Worm (Caenorhabditis elegans) whole organism, midembryonic: ENCODE results near the gene srw-90.
A peak's percentile ranks its signal among the peaks of the same experiment; 100 is the strongest.

Experiments
- T22C8.4 ChIP-seq: fragments of 200-800 bp; sonication (Bioruptor generic); IDR thresholded peaks from 2 replicates; pipeline ENCODE4 v1.3.6; 2022; ENCODE audit warnings: missing genetic modification characterization, missing compliant biosample characterization
- cog-1 ChIP-seq: sonication (generic microtip); optimal IDR thresholded peaks from 2 replicates; lab custom pipeline; 2016; ENCODE audit warnings: missing genetic modification characterization, missing compliant biosample characterization
- flt-1 ChIP-seq: fragments of 200-800 bp; sonication (Bioruptor generic); IDR thresholded peaks from 2 replicates; pipeline ENCODE4 v1.3.6; 2022; ENCODE audit warnings: missing genetic modification characterization, missing compliant biosample characterization
- klf-2 ChIP-seq: fragments of 200-800 bp; sonication (Bioruptor generic); conservative IDR thresholded peaks from 2 replicates; pipeline ENCODE4 v1.3.6; 2022; ENCODE audit warnings: missing genetic modification reagents, missing genetic modification characterization, missing compliant biosample characterization
- med-1 ChIP-seq: sonication (generic microtip); optimal IDR thresholded peaks from 2 replicates; lab custom pipeline; 2017; ENCODE audit warnings: missing genetic modification characterization, mild to moderate bottlenecking, missing compliant biosample characterization, antibody characterized with exemption, missing genetic modification reagents; ENCODE audit not compliant: insufficient read depth
- ref-1 ChIP-seq: fragments of 200-800 bp; sonication (Bioruptor generic); conservative IDR thresholded peaks from 2 replicates; pipeline ENCODE4 v1.3.6; 2022; ENCODE audit warnings: missing genetic modification reagents, missing genetic modification characterization, missing compliant biosample characterization
- tab-1 ChIP-seq: fragments of 200-800 bp; sonication (Bioruptor generic); IDR thresholded peaks from 2 replicates; pipeline ENCODE4 v1.3.6; 2022; ENCODE audit warnings: missing genetic modification characterization, missing compliant biosample characterization
- ztf-23 ChIP-seq: fragments of 200-800 bp; sonication (Bioruptor generic); IDR thresholded peaks from 2 replicates; pipeline ENCODE4 v1.3.6; 2022; ENCODE audit warnings: missing genetic modification reagents, missing genetic modification characterization, missing compliant biosample characterization
- ztf-29 ChIP-seq: fragments of 200-800 bp; sonication (Bioruptor generic); IDR thresholded peaks from 2 replicates; pipeline ENCODE4 v1.3.6; 2022; ENCODE audit warnings: missing genetic modification reagents, missing genetic modification characterization, missing compliant biosample characterization

The srw-90 gene

ce11 chrV:1719927-1720326 lies 18.1 kb downstream of the srw-90 start, which contains the start of gene srw-102:
Gene srw-102 (plus strand): TSS chrV:1720227.
- TF ChIP-seq ztf-29 (GFP tag; lab: Robert Waterston, UW) (no peak), med-1 (no peak), flt-1 (GFP tag; lab: Robert Waterston, UW) (no peak), ztf-23 (GFP tag; lab: Robert Waterston, UW) (no peak), cog-1 (tag; lab: Kevin White, UChicago) (no peak)

DNA sequence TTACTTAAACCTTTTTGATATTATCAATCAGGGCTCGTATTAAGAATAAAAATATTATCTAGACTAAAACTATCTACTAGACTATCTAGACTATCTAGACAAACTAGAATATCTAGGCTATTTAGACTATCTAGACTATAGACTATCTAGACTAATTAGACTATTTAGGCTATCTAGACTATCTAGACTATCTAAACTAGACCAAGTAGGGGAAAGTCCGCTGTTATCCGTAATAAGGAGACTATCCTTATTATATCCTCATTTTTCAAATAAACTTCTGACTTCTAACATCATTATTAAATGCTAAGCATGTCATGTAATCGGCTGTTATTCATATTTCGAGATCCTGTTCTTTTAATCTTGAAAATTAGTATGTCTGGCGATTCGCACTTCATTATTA lies 20.1 kb downstream of the srw-90 start, which contains the start of gene srw-101:
Gene srw-101 (plus strand): TSS at position 301 of the 400 bp plus-strand sequence.
- TF ChIP-seq ztf-23 (GFP tag; lab: Robert Waterston, UW) (no peak), flt-1 (GFP tag; lab: Robert Waterston, UW) (no peak)

ce11 chrV:1725353-1725752 lies 23.5 kb downstream of the srw-90 start, which contains the start of gene sri-27:
Gene sri-27 (plus strand): TSS chrV:1725653.
- TF ChIP-seq med-1 (no peak), ref-1 (GFP tag; lab: Robert Waterston, UW) (no peak), tab-1 (no peak), T22C8.4 (no peak), klf-2 (GFP tag; lab: Robert Waterston, UW) (no peak), flt-1 (GFP tag; lab: Robert Waterston, UW) (no peak), cog-1 (tag; lab: Kevin White, UChicago) (no peak), ztf-23 (GFP tag; lab: Robert Waterston, UW) (no peak), ztf-29 (GFP tag; lab: Robert Waterston, UW) (no peak)

DNA sequence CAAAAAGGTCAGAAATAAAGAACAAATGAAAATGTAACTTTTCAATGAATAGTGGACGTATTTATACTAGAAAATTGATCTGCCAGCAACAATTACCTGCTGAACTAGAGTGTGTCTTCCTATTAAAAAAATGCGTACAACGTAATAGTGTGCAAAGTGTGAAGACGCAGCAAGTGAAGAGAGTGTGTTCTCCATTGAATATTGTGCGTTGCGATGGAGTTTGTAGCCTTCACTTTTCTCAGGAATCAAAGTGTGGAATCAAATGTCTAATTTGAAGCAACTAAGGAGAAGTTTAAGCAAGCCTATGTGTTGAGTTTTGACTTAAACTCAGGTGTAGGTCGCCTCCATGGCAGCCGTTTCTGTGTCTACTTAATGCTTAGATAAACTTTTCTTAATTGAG lies 30.1 kb downstream of the srw-90 start, which contains the start of gene gst-21:
Gene gst-21 (minus strand): TSS at position 101 of the 400 bp plus-strand sequence.
- no peak for TF ChIP-seq T22C8.4
- no peak for TF ChIP-seq ref-1 (GFP tag; lab: Robert Waterston, UW)
- no peak for TF ChIP-seq ztf-23 (GFP tag; lab: Robert Waterston, UW)
- TF ChIP-seq cog-1 (tag; lab: Kevin White, UChicago) = no peak
- no peak for TF ChIP-seq ztf-29 (GFP tag; lab: Robert Waterston, UW)
- TF ChIP-seq klf-2 (GFP tag; lab: Robert Waterston, UW) = no peak
- no peak for TF ChIP-seq med-1
- no peak for TF ChIP-seq flt-1 (GFP tag; lab: Robert Waterston, UW)
- no peak for TF ChIP-seq tab-1

ce11 chrV:1734569-1734968 lies 32.7 kb downstream of the srw-90 start, which contains the start of gene str-160:
Gene str-160 (plus strand): TSS chrV:1734869.
- TF ChIP-seq klf-2 (GFP tag; lab: Robert Waterston, UW) = no peak
- no peak for TF ChIP-seq cog-1 (tag; lab: Kevin White, UChicago)
- no peak for TF ChIP-seq tab-1
- no peak for TF ChIP-seq ztf-29 (GFP tag; lab: Robert Waterston, UW)
- TF ChIP-seq med-1 = no peak
- no peak for TF ChIP-seq flt-1 (GFP tag; lab: Robert Waterston, UW)
- TF ChIP-seq ref-1 (GFP tag; lab: Robert Waterston, UW) = no peak
- no peak for TF ChIP-seq T22C8.4
- no peak for TF ChIP-seq ztf-23 (GFP tag; lab: Robert Waterston, UW)

DNA sequence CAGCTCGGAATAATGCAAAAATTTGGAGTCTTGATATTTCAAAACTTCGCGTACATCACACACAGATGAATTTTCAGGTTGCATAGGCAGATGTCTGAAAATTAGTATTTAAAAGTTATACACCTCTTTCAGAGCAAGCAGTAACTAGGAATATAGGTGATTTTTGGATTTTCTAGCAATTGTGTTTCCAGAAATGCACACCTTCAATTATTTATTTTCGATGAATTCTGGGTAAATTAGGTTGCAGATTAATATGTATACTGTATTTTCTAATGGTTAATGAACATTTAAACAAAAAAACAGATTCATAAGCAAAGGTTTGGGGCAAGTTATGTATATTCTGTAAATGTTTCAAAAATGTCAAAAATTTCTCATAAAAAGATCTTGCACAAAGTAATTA lies 39.2 kb downstream of the srw-90 start, which contains the start of gene srab-25:
Gene srab-25 (minus strand): TSS at position 101 of the 400 bp plus-strand sequence.
- no peak for TF ChIP-seq med-1
- no peak for TF ChIP-seq tab-1
- TF ChIP-seq flt-1 (GFP tag; lab: Robert Waterston, UW) = no peak
- TF ChIP-seq ztf-23 (GFP tag; lab: Robert Waterston, UW) = no peak
- TF ChIP-seq T22C8.4 = no peak
- TF ChIP-seq ztf-29 (GFP tag; lab: Robert Waterston, UW) = no peak
- no peak for TF ChIP-seq ref-1 (GFP tag; lab: Robert Waterston, UW)
- TF ChIP-seq cog-1 (tag; lab: Kevin White, UChicago) = no peak
- TF ChIP-seq klf-2 (GFP tag; lab: Robert Waterston, UW) = no peak

DNA sequence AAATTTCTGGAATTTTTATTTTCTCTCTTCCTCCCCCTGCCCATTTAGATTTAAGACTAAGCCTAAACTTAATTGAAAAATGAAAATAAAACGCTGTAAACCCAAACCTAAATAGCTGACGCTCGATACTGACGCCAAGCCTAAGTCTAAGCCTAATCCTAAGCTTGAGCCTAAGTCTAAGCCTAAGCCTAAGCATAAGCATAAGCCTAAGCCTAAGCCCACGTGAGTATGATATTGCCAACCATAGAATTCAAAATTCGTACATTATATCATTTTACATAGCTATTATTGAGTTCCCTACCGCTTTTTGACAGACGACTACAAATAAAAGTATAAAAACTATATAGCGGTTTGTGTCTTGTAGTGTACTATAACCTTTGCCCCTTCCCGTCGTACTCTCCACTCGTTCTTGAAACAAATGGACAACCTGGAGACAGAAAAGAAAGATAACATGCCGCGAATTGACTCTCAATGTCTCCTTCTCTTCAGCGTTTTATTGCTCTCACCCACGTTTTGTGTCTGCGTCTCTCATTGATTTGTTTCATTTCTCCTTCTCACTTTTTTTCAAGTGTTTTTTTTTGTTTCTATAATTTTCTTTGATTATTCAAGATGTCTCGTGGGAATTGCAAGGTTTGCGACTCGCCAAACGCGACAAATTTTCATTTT lies 41.5 kb downstream of the srw-90 start, which contains the start of gene nhr-256:
Gene nhr-256 (plus strand): TSS at position 567 of the 666 bp plus-strand sequence.
- no peak for TF ChIP-seq ztf-23 (GFP tag; lab: Robert Waterston, UW)
- peak; percentile 49 for TF ChIP-seq cog-1 (tag; lab: Kevin White, UChicago)
- TF ChIP-seq med-1 = no peak
- TF ChIP-seq T22C8.4 = no peak
- TF ChIP-seq ztf-29 (GFP tag; lab: Robert Waterston, UW) = peak; percentile 76; the same call in 1 of the 2 replicates
- TF ChIP-seq klf-2 (GFP tag; lab: Robert Waterston, UW) = no peak
- TF ChIP-seq tab-1 = no peak
- no peak for TF ChIP-seq flt-1 (GFP tag; lab: Robert Waterston, UW)
- TF ChIP-seq ref-1 (GFP tag; lab: Robert Waterston, UW) = no peak

DNA sequence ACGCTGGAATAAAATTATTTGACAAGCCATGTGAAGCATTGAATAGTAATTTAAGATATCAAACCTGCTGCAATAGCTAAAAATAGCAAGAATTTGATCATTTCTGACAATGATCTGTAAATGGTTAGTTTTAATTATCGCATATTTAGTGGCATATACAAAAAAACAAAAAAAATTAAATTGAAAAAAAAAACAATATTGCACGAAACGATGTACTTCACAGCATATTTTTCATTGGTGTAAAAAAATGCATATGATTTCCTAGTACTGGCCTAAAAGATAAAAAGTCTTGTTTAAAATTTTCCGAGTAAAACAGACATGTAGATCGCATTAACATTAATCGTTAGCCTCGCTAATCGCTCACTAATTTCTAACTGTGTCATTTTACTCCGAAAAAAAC lies 47.2 kb downstream of the srw-90 start, which contains the start of gene ZK697.8:
Gene ZK697.8 (minus strand): TSS at position 101 of the 400 bp plus-strand sequence.
- no peak for TF ChIP-seq tab-1
- TF ChIP-seq klf-2 (GFP tag; lab: Robert Waterston, UW) = no peak
- TF ChIP-seq ztf-29 (GFP tag; lab: Robert Waterston, UW) = no peak
- no peak for TF ChIP-seq ref-1 (GFP tag; lab: Robert Waterston, UW)
- TF ChIP-seq cog-1 (tag; lab: Kevin White, UChicago) = no peak
- TF ChIP-seq med-1 = no peak
- no peak for TF ChIP-seq flt-1 (GFP tag; lab: Robert Waterston, UW)
- no peak for TF ChIP-seq ztf-23 (GFP tag; lab: Robert Waterston, UW)
- TF ChIP-seq T22C8.4 = no peak

DNA sequence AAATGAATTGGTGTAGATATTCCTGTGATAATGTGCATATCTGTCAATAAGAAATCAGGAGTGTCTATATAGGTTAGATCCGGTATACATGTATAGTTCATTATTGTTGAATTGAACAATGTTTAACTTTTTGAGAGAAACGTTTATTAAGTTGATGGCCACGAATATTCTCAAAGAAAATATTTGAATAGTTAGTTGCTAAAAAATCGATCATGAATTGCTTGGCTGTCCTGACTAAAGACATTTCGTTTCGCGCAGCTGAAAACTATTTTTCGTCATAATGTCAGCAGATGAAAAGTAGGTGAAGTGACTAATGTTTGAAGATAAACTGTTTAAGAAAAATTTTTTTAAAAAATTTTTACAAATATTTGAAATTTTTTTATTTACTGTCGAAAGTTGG lies 49.6 kb downstream of the srw-90 start, which contains the start of gene srh-199:
Gene srh-199 (minus strand): TSS at position 101 of the 400 bp plus-strand sequence.
- TF ChIP-seq ztf-29 (GFP tag; lab: Robert Waterston, UW) (no peak), flt-1 (GFP tag; lab: Robert Waterston, UW) (no peak), ztf-23 (GFP tag; lab: Robert Waterston, UW) (no peak), klf-2 (GFP tag; lab: Robert Waterston, UW) (no peak), med-1 (no peak), tab-1 (no peak), cog-1 (tag; lab: Kevin White, UChicago) (no peak), T22C8.4 (no peak), ref-1 (GFP tag; lab: Robert Waterston, UW) (no peak)
